Worm (Caenorhabditis elegans) whole organism, mixed stage, embryonic: Measurements from ENCODE around the gene C05D11.8.

Experiments used
- ces-1 ChIP-seq: fragments of 150-350 bp; optimal IDR thresholded peaks from 2 replicates; lab custom pipeline; 2014; ENCODE audit warnings: missing biosample characterization, missing genetic modification reagents, missing genetic modification characterization
- mab-5 ChIP-seq: fragments of 150-350 bp; optimal IDR thresholded peaks from 2 replicates; lab custom pipeline; 2014; ENCODE audit warnings: missing biosample characterization, missing genetic modification characterization
- nhr-237 ChIP-seq: fragments of 150-350 bp; optimal IDR thresholded peaks from 2 replicates; lab custom pipeline; 2014; ENCODE audit warnings: missing biosample characterization, missing genetic modification characterization

- TF ChIP-seq ces-1 (GFP tag; lab: Kevin White, UChicago) (no peak), mab-5 (no peak), nhr-237 (tag; lab: Kevin White, UChicago) (no peak)
Measured at ce11 chrIII:6454183-6454582, 27.1 kb upstream of the C05D11.8 start, which contains the start of gene jhdm-1.
